Worm (Caenorhabditis elegans) whole organism, L3 larva: ENCODE measurements around the gene dpy-18.

Source experiments
- R02D3.7 ChIP-seq: fragments of 150-350 bp; optimal IDR thresholded peaks from 2 replicates; lab custom pipeline; 2014; ENCODE audit warnings: missing biosample characterization, missing genetic modification characterization
- ama-1 ChIP-seq: fragments of 150-350 bp; optimal IDR thresholded peaks from 2 replicates; lab custom pipeline; 2018
- ceh-16 ChIP-seq: sonication (generic microtip); optimal IDR thresholded peaks from 2 replicates; lab custom pipeline; 2017; ENCODE audit warnings: missing biosample characterization, missing genetic modification characterization
- ceh-28 ChIP-seq: fragments of 150-350 bp; optimal IDR thresholded peaks from 2 replicates; lab custom pipeline; 2014; ENCODE audit warnings: missing biosample characterization, missing genetic modification reagents, missing genetic modification characterization
- ceh-9 ChIP-seq: sonication (generic microtip); optimal IDR thresholded peaks from 2 replicates; lab custom pipeline; 2018; ENCODE audit warnings: missing biosample characterization, missing genetic modification characterization
- daf-12 ChIP-seq: fragments of 150-350 bp; optimal IDR thresholded peaks from 2 replicates; lab custom pipeline; 2014; ENCODE audit warnings: missing biosample characterization, missing genetic modification reagents, missing genetic modification characterization
- elt-1 ChIP-seq: fragments of 150-350 bp; optimal IDR thresholded peaks from 2 replicates; lab custom pipeline; 2014; ENCODE audit warnings: missing biosample characterization, missing genetic modification characterization
- elt-3 ChIP-seq, 3 experiments: fragments of 150-350 bp in 1 of 3; sonication (generic microtip) in 2 of 3; optimal IDR thresholded peaks; 2 replicates in 2 of 3; 4 replicates in 1 of 3; lab custom pipeline; 2014 to 2017; ENCODE audit warnings: missing biosample characterization in 3 of 3, missing genetic modification characterization in 3 of 3
- eor-1 ChIP-seq, 2 experiments: fragments of 150-350 bp; optimal IDR thresholded peaks; 2 replicates each; lab custom pipeline; 2014 to 2018; ENCODE audit warnings: missing biosample characterization in 2 of 2, missing genetic modification characterization in 2 of 2
- fkh-10 ChIP-seq: sonication (generic microtip); optimal IDR thresholded peaks from 2 replicates; lab custom pipeline; 2017; ENCODE audit warnings: missing biosample characterization, missing genetic modification reagents, missing genetic modification characterization
- fkh-2 ChIP-seq: fragments of 150-350 bp; optimal IDR thresholded peaks from 2 replicates; lab custom pipeline; 2014; ENCODE audit warnings: missing biosample characterization, missing genetic modification reagents, missing genetic modification characterization
- hmg-11 ChIP-seq: sonication (generic microtip); optimal IDR thresholded peaks from 2 replicates; lab custom pipeline; 2016; ENCODE audit warnings: missing genetic modification characterization, missing compliant biosample characterization
- lin-15B ChIP-seq: fragments of 150-350 bp; optimal IDR thresholded peaks from 2 replicates; lab custom pipeline; 2014; ENCODE audit warnings: missing biosample characterization, missing genetic modification characterization
- lin-39 ChIP-seq: fragments of 150-350 bp; optimal IDR thresholded peaks from 2 replicates; lab custom pipeline; 2018; ENCODE audit warnings: missing biosample characterization, missing genetic modification reagents, missing genetic modification characterization
- mdl-1 ChIP-seq: fragments of 150-350 bp; optimal IDR thresholded peaks from 2 replicates; lab custom pipeline; 2014; ENCODE audit warnings: missing biosample characterization, missing genetic modification characterization
- nfya-1 ChIP-seq: sonication (generic microtip); optimal IDR thresholded peaks from 2 replicates; lab custom pipeline; 2017; ENCODE audit warnings: missing genetic modification characterization, mild to moderate bottlenecking, missing compliant biosample characterization, antibody characterized with exemption, moderate library complexity; ENCODE audit not compliant: insufficient read depth
- nhr-237 ChIP-seq: fragments of 150-350 bp; optimal IDR thresholded peaks from 2 replicates; lab custom pipeline; 2014; ENCODE audit warnings: missing biosample characterization, missing genetic modification characterization
- nhr-25 ChIP-seq: sonication (generic microtip); optimal IDR thresholded peaks from 2 replicates; lab custom pipeline; 2017; ENCODE audit warnings: missing biosample characterization, missing genetic modification characterization
- nhr-28 ChIP-seq: fragments of 150-350 bp; optimal IDR thresholded peaks from 2 replicates; lab custom pipeline; 2014; ENCODE audit warnings: missing biosample characterization, missing genetic modification characterization
- nhr-67 ChIP-seq: fragments of 150-350 bp; optimal IDR thresholded peaks from 2 replicates; lab custom pipeline; 2014; ENCODE audit warnings: missing biosample characterization, missing genetic modification characterization
- nhr-76 ChIP-seq: fragments of 150-350 bp; sonication (generic microtip); optimal IDR thresholded peaks from 5 replicates; lab custom pipeline; 2014; ENCODE audit warnings: missing biosample characterization, missing genetic modification characterization
- nhr-77 ChIP-seq: fragments of 150-350 bp; optimal IDR thresholded peaks from 2 replicates; lab custom pipeline; 2014; ENCODE audit warnings: missing biosample characterization, missing genetic modification characterization
- snpc-4 ChIP-seq: fragments of 150-350 bp; optimal IDR thresholded peaks from 2 replicates; lab custom pipeline; 2014; ENCODE audit warnings: missing biosample characterization, missing genetic modification characterization
- tbx-2 ChIP-seq: sonication (generic microtip); optimal IDR thresholded peaks from 2 replicates; lab custom pipeline; 2016; ENCODE audit warnings: mild to moderate bottlenecking, missing genetic modification characterization, missing compliant biosample characterization
- unc-62 ChIP-seq: fragments of 150-350 bp; sonication (generic microtip); optimal IDR thresholded peaks from 4 replicates; lab custom pipeline; 2014; ENCODE audit warnings: missing biosample characterization, missing genetic modification reagents, missing genetic modification characterization
- zag-1 ChIP-seq: fragments of 150-350 bp; optimal IDR thresholded peaks from 2 replicates; lab custom pipeline; 2014; ENCODE audit warnings: missing biosample characterization, missing genetic modification characterization
- ztf-11 ChIP-seq: fragments of 150-350 bp; optimal IDR thresholded peaks from 2 replicates; lab custom pipeline; 2014; ENCODE audit warnings: missing biosample characterization, missing genetic modification characterization

dpy-18 gene

ce11 chrIII:11337627-11338026 lies 40.2 kb downstream of the dpy-18 start:
- TF ChIP-seq ama-1 (lab: Kevin White, UChicago), result no peak
- TF ChIP-seq ceh-9, result no peak
- no peak for TF ChIP-seq fkh-2
- peak; percentile 81 for TF ChIP-seq nfya-1 (tag; lab: Kevin White, UChicago)

- TF ChIP-seq hmg-11 (tag; lab: Kevin White, UChicago), result peak; percentile 12
- no peak for TF ChIP-seq eor-1 (tag; optimal IDR thresholded peaks at IDR 0.05; lab: Kevin White, UChicago)
- peak; percentile 48 for TF ChIP-seq nfya-1 (tag; lab: Kevin White, UChicago)
Measured at ce11 chrIII:11336072-11336471, 41.7 kb downstream of the dpy-18 start.

ce11 chrIII:11334346-11334745 lies 43.4 kb downstream of the dpy-18 start:
- peak; percentile 68 for TF ChIP-seq fkh-10 (GFP tag; lab: Kevin White, UChicago)
- TF ChIP-seq nfya-1 (tag; lab: Kevin White, UChicago), result peak; percentile 69
- peak; percentile 82 for TF ChIP-seq lin-39 (tag; lab: Kevin White, UChicago)
- peak; percentile 54 for TF ChIP-seq snpc-4 (tag; lab: Kevin White, UChicago)
- peak; percentile 69 for TF ChIP-seq hmg-11 (tag; lab: Kevin White, UChicago)
- TF ChIP-seq nhr-237, result no peak

ce11 chrIII:11333032-11333732 lies 44.6 kb downstream of the dpy-18 start, which contains the start of gene T28D6.5:
TSS of gene T28D6.5 (plus strand) at chrIII:11333682.
- TF ChIP-seq zag-1 (tag; lab: Kevin White, UChicago) (no peak), ztf-11 (tag; lab: Kevin White, UChicago) (no peak), nhr-77 (tag; lab: Kevin White, UChicago) (no peak), eor-1 (tag; optimal IDR thresholded peaks at IDR 0.05; lab: Kevin White, UChicago) (no peak), hmg-11 (tag; lab: Kevin White, UChicago) (no peak), fkh-10 (GFP tag; lab: Kevin White, UChicago) (no peak), nhr-67 (tag; lab: Kevin White, UChicago) (no peak), tbx-2 (tag; lab: Kevin White, UChicago) (no peak), nhr-76 (tag; lab: Kevin White, UChicago) (no peak)

- TF ChIP-seq lin-39 (tag; lab: Kevin White, UChicago) (peak; percentile 8), unc-62 (GFP tag; lab: Kevin White, UChicago) (peak; percentile 38), R02D3.7 (no peak), elt-3 (tag; optimal IDR thresholded peaks at IDR 0.05; lab: Kevin White, UChicago) (no peak)
Measured at ce11 chrIII:11332306-11332705, 45.5 kb downstream of the dpy-18 start.

- TF ChIP-seq nfya-1 (tag; lab: Kevin White, UChicago), result no peak
- TF ChIP-seq ceh-28 (tag; lab: Kevin White, UChicago), result no peak
- TF ChIP-seq elt-1 (tag; lab: Kevin White, UChicago), result no peak
- no peak for TF ChIP-seq mdl-1 (tag; lab: Kevin White, UChicago)
- TF ChIP-seq daf-12 (tag; lab: Kevin White, UChicago), result no peak
- TF ChIP-seq nhr-237, result no peak
- no peak for TF ChIP-seq eor-1 (tag; optimal IDR thresholded peaks at IDR 0.05; lab: Kevin White, UChicago)
- no peak for TF ChIP-seq ztf-11 (tag; lab: Kevin White, UChicago)
- TF ChIP-seq nhr-28 (tag; lab: Kevin White, UChicago), result no peak
- TF ChIP-seq nhr-25 (tag; lab: Kevin White, UChicago), result no peak
- TF ChIP-seq elt-3 (tag; optimal IDR thresholded peaks at IDR 0.05; lab: Kevin White, UChicago), result no peak
- no peak for TF ChIP-seq fkh-10 (GFP tag; lab: Kevin White, UChicago)
- no peak for TF ChIP-seq hmg-11 (tag; lab: Kevin White, UChicago)
- TF ChIP-seq lin-39 (tag; lab: Kevin White, UChicago), result no peak
- TF ChIP-seq ceh-16 (tag; lab: Kevin White, UChicago), result no peak
- no peak for TF ChIP-seq lin-15B (tag; lab: Kevin White, UChicago)
- no peak for TF ChIP-seq tbx-2 (tag; lab: Kevin White, UChicago)
Measured at ce11 chrIII:11324093-11324492, 53.7 kb downstream of the dpy-18 start.
